Worm (Caenorhabditis elegans): ENCODE results near the gene R12B2.7.

The R12B2.7 gene

ce11 chrIII:5836816-5837215 is 22.0 kb downstream of the R12B2.7 start, which contains the start of gene W04D12.1:
Gene W04D12.1, plus strand, starts transcription at chrIII:5836926.
- TF ChIP-seq hmg-1.2 (GFP tag; IDR thresholded peaks at IDR 0.05), result peak; percentile 58; the same call in 1 of the 2 replicates
- no peak for TF ChIP-seq ceh-100 (GFP tag; IDR thresholded peaks at IDR 0.05)
- no peak for TF ChIP-seq F33H1.4 (GFP tag; IDR thresholded peaks at IDR 0.05)
- TF ChIP-seq hlh-12 (tag; optimal IDR thresholded peaks at IDR 0.05), result no peak
- no peak for TF ChIP-seq lsy-27 (tag; optimal IDR thresholded peaks at IDR 0.05; ENCODE audit: borderline replicate concordance, insufficient read depth)

DNA sequence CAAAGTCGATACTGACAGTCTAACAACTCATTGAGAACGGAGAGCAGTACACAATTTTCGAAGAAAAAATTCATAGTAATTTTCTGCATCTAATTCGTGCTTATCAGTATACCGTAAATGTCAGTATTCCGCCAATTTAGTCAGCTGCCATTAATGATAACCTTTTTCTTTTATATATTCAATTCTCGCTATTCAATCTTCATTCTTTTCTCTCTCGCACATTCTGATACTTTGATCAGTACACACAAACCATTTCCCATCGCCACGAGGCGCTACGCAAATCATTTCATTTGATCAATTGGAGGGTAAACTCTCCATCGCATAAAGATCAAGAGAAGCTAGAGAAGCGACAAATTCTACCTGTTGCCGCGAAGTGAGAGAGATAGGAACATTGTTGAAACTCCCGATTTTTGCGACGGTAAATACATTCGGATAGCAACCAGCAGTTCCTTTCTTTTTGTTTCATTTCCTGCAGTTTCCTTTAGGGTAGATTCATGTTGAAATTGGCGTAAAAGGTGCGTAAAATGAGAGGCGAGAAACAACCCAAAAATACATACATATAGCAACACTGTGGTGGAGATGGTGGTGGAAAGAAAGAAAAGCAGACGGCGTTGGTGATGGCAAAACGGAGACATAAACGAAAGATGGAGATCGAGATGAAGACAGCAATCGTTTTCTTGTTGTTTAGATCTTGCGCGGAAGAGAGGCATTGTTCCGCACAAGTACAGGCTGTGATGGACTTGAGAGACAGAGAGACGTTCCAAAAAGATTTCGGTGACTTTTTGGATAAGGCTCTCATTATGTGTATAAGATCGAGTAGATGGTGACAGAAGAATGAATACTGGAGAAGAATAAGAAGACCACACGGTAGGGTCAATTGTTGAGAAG is 23.6 kb downstream of the R12B2.7 start:
- peak; percentile 34 for TF ChIP-seq lin-40 (tag; optimal IDR thresholded peaks at IDR 0.05)
- no peak for TF ChIP-seq F57C9.4 (tag; optimal IDR thresholded peaks at IDR 0.05)
- no peak for TF ChIP-seq lsy-27 (tag; optimal IDR thresholded peaks at IDR 0.05; ENCODE audit: borderline replicate concordance, insufficient read depth)
- TF ChIP-seq tbx-9 (tag; optimal IDR thresholded peaks at IDR 0.05; ENCODE audit: borderline replicate concordance), result no peak
- no peak for TF ChIP-seq attf-3 (GFP tag; conservative IDR thresholded peaks at IDR 0.05)
- TF ChIP-seq bed-2 (GFP tag; IDR thresholded peaks at IDR 0.05), result no peak
- no peak for TF ChIP-seq ceh-79 (tag; optimal IDR thresholded peaks at IDR 0.05)
- no peak for TF ChIP-seq lsl-1 (GFP tag; optimal IDR thresholded peaks at IDR 0.05)
- TF ChIP-seq akir-1 (GFP tag; optimal IDR thresholded peaks at IDR 0.05), result no peak
- peak; percentile 9 for TF ChIP-seq lin-54 (GFP tag; optimal IDR thresholded peaks at IDR 0.05)
- TF ChIP-seq F52B5.7 (tag; optimal IDR thresholded peaks at IDR 0.05), result no peak
- TF ChIP-seq aptf-2 (GFP tag; conservative IDR thresholded peaks at IDR 0.05), result no peak
- TF ChIP-seq lin-35 (GFP tag; optimal IDR thresholded peaks at IDR 0.05), result no peak
- TF ChIP-seq mel-28 (tag; optimal IDR thresholded peaks at IDR 0.05; ENCODE audit: borderline replicate concordance), result no peak
- TF ChIP-seq F55B11.4 (tag; optimal IDR thresholded peaks at IDR 0.05; ENCODE audit: borderline replicate concordance, insufficient read depth), result no peak
- TF ChIP-seq fkh-3 (tag; optimal IDR thresholded peaks at IDR 0.05), result no peak
- TF ChIP-seq unc-62 (GFP tag; optimal IDR thresholded peaks at IDR 0.05), result no peak
- no peak for TF ChIP-seq ztf-26 (tag; optimal IDR thresholded peaks at IDR 0.05)
- TF ChIP-seq snpc-1.3 (tag; optimal IDR thresholded peaks at IDR 0.05; ENCODE audit: insufficient read depth), result no peak
- no peak for TF ChIP-seq F49E8.2 (tag; optimal IDR thresholded peaks at IDR 0.05; ENCODE audit: insufficient read depth)
- TF ChIP-seq let-607 (tag; optimal IDR thresholded peaks at IDR 0.05), result peak in 1 of 2 experiments; percentile 64
- peak; percentile 77 for TF ChIP-seq ama-1 (optimal IDR thresholded peaks at IDR 0.05)
- no peak for TF ChIP-seq ama-1 (GFP tag; optimal IDR thresholded peaks at IDR 0.05)
- no peak; the same call in 1 of the 2 replicates for TF ChIP-seq dox-1 (GFP tag; IDR thresholded peaks at IDR 0.05)
- TF ChIP-seq Y79H2A.3 (GFP tag; conservative IDR thresholded peaks at IDR 0.05), result no peak
- TF ChIP-seq madf-8 (GFP tag; conservative IDR thresholded peaks at IDR 0.05), result no peak
- TF ChIP-seq nhr-179 (tag; optimal IDR thresholded peaks at IDR 0.05), result no peak
- TF ChIP-seq F37B4.10 (GFP tag; IDR thresholded peaks at IDR 0.05), result no peak
- TF ChIP-seq attf-5 (GFP tag; optimal IDR thresholded peaks at IDR 0.05), result peak; percentile 3
- no peak for TF ChIP-seq cebp-1 (GFP tag; IDR thresholded peaks at IDR 0.05)
- peak; percentile 53 for TF ChIP-seq cebp-1 (tag; optimal IDR thresholded peaks at IDR 0.05)
- no peak for TF ChIP-seq ztf-25 (GFP tag; IDR thresholded peaks at IDR 0.05)
- TF ChIP-seq let-526 (GFP tag; IDR thresholded peaks at IDR 0.05), result no peak
- no peak for TF ChIP-seq repo-1 (tag; optimal IDR thresholded peaks at IDR 0.05)
- TF ChIP-seq madf-3 (GFP tag; IDR thresholded peaks at IDR 0.05), result no peak
- TF ChIP-seq Y67H2A.10 (GFP tag; conservative IDR thresholded peaks at IDR 0.05), result no peak
- TF ChIP-seq C06A6.2 (GFP tag; conservative IDR thresholded peaks at IDR 0.05), result no peak
- TF ChIP-seq efl-1 (GFP tag; optimal IDR thresholded peaks at IDR 0.05), result no peak
- no peak for TF ChIP-seq Y53F4B.3 (GFP tag; IDR thresholded peaks at IDR 0.05)
- no peak for TF ChIP-seq F22D6.2 (tag; optimal IDR thresholded peaks at IDR 0.05)
- TF ChIP-seq gei-17 (GFP tag; optimal IDR thresholded peaks at IDR 0.05), result no peak

Measured in whole organism, young adult.